Worm (Caenorhabditis elegans): ENCODE measurements around the gene Y22D7AL.9.

DNA sequence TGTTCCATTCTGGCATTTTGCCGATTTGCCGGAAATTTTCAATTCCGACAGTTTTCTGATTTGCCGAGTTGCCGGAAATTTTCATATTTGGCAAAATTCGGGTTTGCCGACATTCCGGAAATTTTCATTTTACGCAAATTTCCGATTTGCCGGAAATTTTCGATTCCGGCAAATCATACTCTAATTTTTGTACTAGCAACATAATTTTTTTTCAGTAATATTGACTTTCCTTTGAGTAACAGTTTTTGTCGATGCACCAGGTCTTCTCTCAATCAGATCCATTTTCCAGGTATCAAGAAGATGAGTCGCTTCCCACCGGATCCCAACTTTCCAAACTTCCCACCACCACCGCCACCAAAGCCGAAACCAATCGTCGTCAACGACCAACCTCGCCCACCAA is 27.3 kb upstream of the Y22D7AL.9 start, which contains the start of gene Y22D7AL.3:
- TF ChIP-seq lin-13 (tag; optimal IDR thresholded peaks at IDR 0.05) = no peak
- TF ChIP-seq nhr-28 (tag; optimal IDR thresholded peaks at IDR 0.05) = no peak
- no peak for TF ChIP-seq lsy-2 (tag; optimal IDR thresholded peaks at IDR 0.05)
- TF ChIP-seq elt-3 (tag; optimal IDR thresholded peaks at IDR 0.05) = no peak
- no peak for TF ChIP-seq unc-39 (tag; optimal IDR thresholded peaks at IDR 0.05)
- TF ChIP-seq sptf-1 (tag; optimal IDR thresholded peaks at IDR 0.05) = no peak
- no peak for TF ChIP-seq mls-2 (tag; optimal IDR thresholded peaks at IDR 0.05)
- TF ChIP-seq mep-1 (tag; optimal IDR thresholded peaks at IDR 0.05) = no peak

Measured in whole organism, mixed stage, embryonic.